Worm (Caenorhabditis elegans) whole organism, young adult: ENCODE results near the gene cyp-31A5.

ENCODE experiments used
- B0019.2 ChIP-seq: fragments of 200-800 bp; sonication (Bioruptor generic); conservative IDR thresholded peaks from 2 replicates; pipeline ENCODE4 v1.3.6; 2022; ENCODE audit warnings: missing genetic modification reagents, missing genetic modification characterization, missing compliant biosample characterization
- B0035.1 ChIP-seq: sonication (generic microtip); optimal IDR thresholded peaks from 2 replicates; lab custom pipeline; 2016; ENCODE audit warnings: missing genetic modification characterization, mild to moderate bottlenecking, missing compliant biosample characterization, missing genotype, missing genetic modification reagents
- C06A6.2 ChIP-seq: fragments of 200-800 bp; sonication (Bioruptor generic); conservative IDR thresholded peaks from 2 replicates; pipeline ENCODE4 v1.3.6; 2022; ENCODE audit warnings: missing genetic modification characterization, missing compliant biosample characterization
- C17E4.6 ChIP-seq: fragments of 200-800 bp; sonication (Bioruptor generic); IDR thresholded peaks from 2 replicates; pipeline ENCODE4 v1.3.6; 2022; ENCODE audit warnings: missing genetic modification reagents, missing genetic modification characterization, missing compliant biosample characterization
- F10E7.11 ChIP-seq: sonication (generic microtip); optimal IDR thresholded peaks from 2 replicates; lab custom pipeline; 2017; ENCODE audit warnings: mild to moderate bottlenecking, missing genetic modification characterization, moderate library complexity, missing compliant biosample characterization
- F22D6.2 ChIP-seq: sonication (generic microtip); optimal IDR thresholded peaks from 2 replicates; lab custom pipeline; 2016; ENCODE audit warnings: mild to moderate bottlenecking, missing genetic modification characterization, missing compliant biosample characterization
- F37B4.10 ChIP-seq: fragments of 200-800 bp; sonication (Bioruptor generic); IDR thresholded peaks from 2 replicates; pipeline ENCODE4 v1.3.6; 2022; ENCODE audit warnings: missing genetic modification characterization, missing compliant biosample characterization
- F52B5.7 ChIP-seq: sonication (generic microtip); optimal IDR thresholded peaks from 2 replicates; lab custom pipeline; 2016; ENCODE audit warnings: mild to moderate bottlenecking, missing genetic modification characterization, missing compliant biosample characterization
- K11D2.4 ChIP-seq: fragments of 200-800 bp; sonication (Bioruptor generic); IDR thresholded peaks from 2 replicates; pipeline ENCODE4 v1.3.6; 2022; ENCODE audit warnings: missing genetic modification reagents, missing genetic modification characterization, missing compliant biosample characterization
- K12H6.12 ChIP-seq: fragments of 200-800 bp; sonication (Bioruptor generic); optimal IDR thresholded peaks from 2 replicates; lab custom pipeline; 2018; ENCODE audit warnings: mild to moderate bottlenecking, missing genetic modification characterization, missing compliant biosample characterization
- Y53F4B.3 ChIP-seq: fragments of 200-800 bp; sonication (Bioruptor generic); IDR thresholded peaks from 2 replicates; pipeline ENCODE4 v1.3.6; 2022; ENCODE audit warnings: missing genetic modification reagents, missing genetic modification characterization, missing compliant biosample characterization
- Y53G8AR.9 ChIP-seq: fragments of 200-800 bp; sonication (Bioruptor generic); conservative IDR thresholded peaks from 2 replicates; pipeline ENCODE4 v1.3.6; 2022; ENCODE audit warnings: missing genetic modification reagents, missing genetic modification characterization, missing compliant biosample characterization
- Y67H2A.10 ChIP-seq: fragments of 200-800 bp; sonication (Bioruptor generic); conservative IDR thresholded peaks from 2 replicates; pipeline ENCODE4 v1.3.6; 2022; ENCODE audit warnings: missing genetic modification reagents, missing genetic modification characterization, missing compliant biosample characterization
- Y79H2A.3 ChIP-seq: fragments of 200-800 bp; sonication (Bioruptor generic); conservative IDR thresholded peaks from 2 replicates; pipeline ENCODE4 v1.3.6; 2022; ENCODE audit warnings: missing genetic modification reagents, missing genetic modification characterization, missing compliant biosample characterization
- aptf-3 ChIP-seq: fragments of 200-800 bp; sonication (Bioruptor generic); IDR thresholded peaks from 2 replicates; pipeline ENCODE4 v1.3.6; 2022; ENCODE audit warnings: missing genetic modification characterization, missing compliant biosample characterization
- athp-1 ChIP-seq: sonication (generic microtip); optimal IDR thresholded peaks from 2 replicates; lab custom pipeline; 2017; ENCODE audit warnings: mild to moderate bottlenecking, missing genetic modification characterization, missing compliant biosample characterization
- cebp-2 ChIP-seq: fragments of 200-800 bp; sonication (Bioruptor generic); IDR thresholded peaks from 2 replicates; pipeline ENCODE4 v1.3.6; 2022; ENCODE audit warnings: missing genetic modification characterization, missing compliant biosample characterization
- ceh-100 ChIP-seq: fragments of 200-800 bp; sonication (Bioruptor generic); IDR thresholded peaks from 2 replicates; pipeline ENCODE4 v1.3.6; 2022; ENCODE audit warnings: missing genetic modification reagents, missing genetic modification characterization, missing compliant biosample characterization
- ceh-27 ChIP-seq: fragments of 200-800 bp; sonication (Bioruptor generic); optimal IDR thresholded peaks from 2 replicates; lab custom pipeline; 2018; ENCODE audit warnings: mild to moderate bottlenecking, missing genetic modification characterization, moderate library complexity, missing compliant biosample characterization
- ceh-40 ChIP-seq: fragments of 200-800 bp; sonication (Bioruptor generic); IDR thresholded peaks from 2 replicates; pipeline ENCODE4 v1.3.6; 2022; ENCODE audit warnings: missing genetic modification characterization, missing compliant biosample characterization
- ceh-91 ChIP-seq: fragments of 200-800 bp; sonication (Bioruptor generic); IDR thresholded peaks from 2 replicates; pipeline ENCODE4 v1.3.6; 2022; ENCODE audit warnings: missing genetic modification reagents, missing genetic modification characterization, missing compliant biosample characterization
- chd-7 ChIP-seq: sonication (generic microtip); optimal IDR thresholded peaks from 2 replicates; lab custom pipeline; 2016; ENCODE audit warnings: mild to moderate bottlenecking, missing genetic modification characterization, moderate library complexity, missing compliant biosample characterization
- die-1 ChIP-seq: sonication (generic microtip); optimal IDR thresholded peaks from 2 replicates; lab custom pipeline; 2016; ENCODE audit warnings: missing genotype, mild to moderate bottlenecking, missing genetic modification characterization, missing compliant biosample characterization
- dpff-1 ChIP-seq: sonication (generic microtip); optimal IDR thresholded peaks from 2 replicates; lab custom pipeline; 2017; ENCODE audit warnings: mild to moderate bottlenecking, missing genetic modification characterization, missing compliant biosample characterization
- dpl-1 ChIP-seq: fragments of 150-350 bp; optimal IDR thresholded peaks from 2 replicates; lab custom pipeline; 2014; ENCODE audit warnings: missing biosample characterization, missing genetic modification reagents, missing genetic modification characterization
- ekl-4 ChIP-seq: fragments of 200-800 bp; sonication (Bioruptor generic); IDR thresholded peaks from 2 replicates; pipeline ENCODE4 v1.3.6; 2022; ENCODE audit warnings: missing genetic modification reagents, missing genetic modification characterization, missing compliant biosample characterization
- ets-4 ChIP-seq: fragments of 200-800 bp; sonication (Bioruptor generic); optimal IDR thresholded peaks from 2 replicates; lab custom pipeline; 2018; ENCODE audit warnings: mild to moderate bottlenecking, missing genetic modification characterization, missing compliant biosample characterization
- him-1 ChIP-seq: sonication (generic microtip); optimal IDR thresholded peaks from 2 replicates; lab custom pipeline; 2016; ENCODE audit warnings: missing genotype, missing genetic modification reagents, missing genetic modification characterization, missing compliant biosample characterization
- hlh-12 ChIP-seq: sonication (generic microtip); optimal IDR thresholded peaks from 2 replicates; lab custom pipeline; 2016; ENCODE audit warnings: missing genetic modification characterization, missing compliant biosample characterization
- lag-1 ChIP-seq: fragments of 200-800 bp; sonication (Bioruptor generic); IDR thresholded peaks from 2 replicates; pipeline ENCODE4 v1.3.6; 2022; ENCODE audit warnings: missing genetic modification reagents, missing genetic modification characterization, missing compliant biosample characterization
- lin-40 ChIP-seq: sonication (generic microtip); optimal IDR thresholded peaks from 2 replicates; lab custom pipeline; 2016; ENCODE audit warnings: missing genetic modification characterization, mild to moderate bottlenecking, missing compliant biosample characterization, missing genotype, missing genetic modification reagents
- lsl-1 ChIP-seq: fragments of 200-800 bp; sonication (Bioruptor generic); optimal IDR thresholded peaks from 2 replicates; lab custom pipeline; 2018; ENCODE audit warnings: mild to moderate bottlenecking, missing genetic modification characterization, moderate library complexity, missing compliant biosample characterization
- madf-3 ChIP-seq: fragments of 200-800 bp; sonication (Bioruptor generic); IDR thresholded peaks from 2 replicates; pipeline ENCODE4 v1.3.6; 2022; ENCODE audit warnings: missing genetic modification reagents, missing genetic modification characterization, missing compliant biosample characterization
- madf-8 ChIP-seq: fragments of 200-800 bp; sonication (Bioruptor generic); conservative IDR thresholded peaks from 2 replicates; pipeline ENCODE4 v1.3.6; 2022; ENCODE audit warnings: missing genetic modification reagents, missing genetic modification characterization, missing compliant biosample characterization
- mcd-1 ChIP-seq: fragments of 200-800 bp; sonication (Bioruptor generic); IDR thresholded peaks from 2 replicates; pipeline ENCODE4 v1.3.6; 2022; ENCODE audit warnings: missing genetic modification reagents, missing genetic modification characterization, missing compliant biosample characterization
- mel-28 ChIP-seq: sonication (generic microtip); optimal IDR thresholded peaks from 2 replicates; lab custom pipeline; 2016; ENCODE audit warnings: borderline replicate concordance, mild to moderate bottlenecking, missing genetic modification characterization, missing compliant biosample characterization
- mes-4 ChIP-seq: sonication (generic microtip); optimal IDR thresholded peaks from 2 replicates; lab custom pipeline; 2016; ENCODE audit warnings: missing genotype, missing genetic modification characterization, missing compliant biosample characterization
- nfya-2 ChIP-seq: fragments of 200-800 bp; sonication (Bioruptor generic); IDR thresholded peaks from 2 replicates; pipeline ENCODE4 v1.3.6; 2022; ENCODE audit warnings: missing genetic modification reagents, missing genetic modification characterization, missing compliant biosample characterization
- nhr-179 ChIP-seq: sonication (generic microtip); optimal IDR thresholded peaks from 2 replicates; lab custom pipeline; 2016; ENCODE audit warnings: mild to moderate bottlenecking, missing genetic modification characterization, missing compliant biosample characterization
- nhr-80 ChIP-seq: sonication (generic microtip); optimal IDR thresholded peaks from 2 replicates; lab custom pipeline; 2016; ENCODE audit warnings: missing genetic modification characterization, missing compliant biosample characterization
- pbrm-1 ChIP-seq: fragments of 200-800 bp; sonication (Bioruptor generic); IDR thresholded peaks from 2 replicates; pipeline ENCODE4 v1.3.6; 2022; ENCODE audit warnings: missing genetic modification reagents, missing genetic modification characterization, missing compliant biosample characterization
- sea-2 ChIP-seq: fragments of 200-800 bp; sonication (Bioruptor generic); IDR thresholded peaks from 2 replicates; pipeline ENCODE4 v1.3.6; 2022; ENCODE audit warnings: missing genetic modification characterization, missing compliant biosample characterization
- snpc-1.1 ChIP-seq: sonication (generic microtip); optimal IDR thresholded peaks from 2 replicates; lab custom pipeline; 2017; ENCODE audit warnings: missing genetic modification characterization, mild to moderate bottlenecking, missing compliant biosample characterization, antibody characterized with exemption, moderate library complexity, missing genotype, missing genetic modification reagents; ENCODE audit not compliant: insufficient read depth
- snpc-3.4 ChIP-seq: sonication (generic microtip); optimal IDR thresholded peaks from 2 replicates; lab custom pipeline; 2017; ENCODE audit warnings: missing genetic modification characterization, mild to moderate bottlenecking, missing compliant biosample characterization, antibody characterized with exemption, moderate library complexity, missing genotype, missing genetic modification reagents
- somi-1 ChIP-seq: fragments of 200-800 bp; sonication (Bioruptor generic); optimal IDR thresholded peaks from 2 replicates; lab custom pipeline; 2018; ENCODE audit warnings: mild to moderate bottlenecking, missing genetic modification characterization, missing compliant biosample characterization
- tbp1 ChIP-seq: fragments of 200-800 bp; sonication (Bioruptor generic); optimal IDR thresholded peaks from 2 replicates; lab custom pipeline; 2018; ENCODE audit warnings: mild to moderate bottlenecking, missing genetic modification characterization, missing compliant biosample characterization
- tlf-1 ChIP-seq: fragments of 200-800 bp; sonication (Bioruptor generic); optimal IDR thresholded peaks from 2 replicates; lab custom pipeline; 2018; ENCODE audit warnings: mild to moderate bottlenecking, missing genetic modification characterization, missing compliant biosample characterization
- unc-130 ChIP-seq: sonication (generic microtip); optimal IDR thresholded peaks from 2 replicates; lab custom pipeline; 2016; ENCODE audit warnings: missing genetic modification reagents, missing genetic modification characterization, missing compliant biosample characterization
- unc-62 ChIP-seq: fragments of 150-350 bp; optimal IDR thresholded peaks from 2 replicates; lab custom pipeline; 2014; ENCODE audit warnings: missing biosample characterization, missing genetic modification reagents, missing genetic modification characterization
- zfh-2 ChIP-seq: fragments of 200-800 bp; sonication (Bioruptor generic); conservative IDR thresholded peaks from 2 replicates; pipeline ENCODE4 v1.3.6; 2022; ENCODE audit warnings: missing genetic modification reagents, missing genetic modification characterization, missing compliant biosample characterization

The cyp-31A5 gene

DNA sequence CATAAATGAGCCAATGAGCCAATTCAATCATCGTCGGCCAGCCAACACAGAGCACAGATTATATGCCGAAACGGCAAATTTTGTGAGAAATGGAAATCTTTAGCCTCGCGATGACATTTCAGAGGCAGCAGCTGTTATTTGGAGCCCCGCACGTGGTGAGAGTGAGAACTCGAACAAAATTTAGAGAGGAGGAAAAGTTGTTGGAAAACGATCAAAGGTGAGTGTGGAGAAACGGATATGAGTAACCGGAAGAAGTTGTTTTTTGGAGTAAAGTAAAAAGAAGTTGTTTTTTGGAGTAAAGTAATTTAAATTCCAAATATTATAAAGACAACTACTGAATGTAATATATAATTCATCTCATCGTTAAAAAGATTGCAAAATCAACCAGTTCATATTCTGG, 2.4 kb upstream of the cyp-31A5 start, which contains the start of gene Y62E10A.13 (continued):
- TF ChIP-seq Y67H2A.10 (GFP tag; lab: Robert Waterston, UW) (no peak), B0019.2 (GFP tag; lab: Robert Waterston, UW) (no peak), die-1 (tag; lab: Kevin White, UChicago) (no peak), F10E7.11 (tag; lab: Kevin White, UChicago) (peak; percentile 53), mes-4 (tag; lab: Kevin White, UChicago) (no peak), ekl-4 (GFP tag; lab: Robert Waterston, UW) (no peak), tbp1 (no peak), sea-2 (GFP tag; lab: Robert Waterston, UW) (no peak), lin-40 (tag; lab: Kevin White, UChicago) (no peak), snpc-3.4 (tag; lab: Kevin White, UChicago) (peak; percentile 24), lsl-1 (GFP tag; lab: Kevin White, UChicago) (peak; percentile 28), mel-28 (tag; lab: Kevin White, UChicago) (no peak), hlh-12 (tag; lab: Kevin White, UChicago) (no peak), chd-7 (peak; percentile 50), ceh-100 (no peak), unc-130 (GFP tag; lab: Kevin White, UChicago) (peak; percentile 49), nhr-179 (no peak), athp-1 (tag; lab: Kevin White, UChicago) (no peak), madf-8 (GFP tag; lab: Robert Waterston, UW) (no peak), cebp-2 (peak; percentile 84; the same call in 1 of the 2 replicates), Y79H2A.3 (no peak), snpc-1.1 (peak; percentile 14), ets-4 (GFP tag; lab: Kevin White, UChicago) (no peak), madf-3 (GFP tag; lab: Robert Waterston, UW) (0 out of 2 replicates have a peak, but pooled peaks have one; percentile 7), K12H6.12 (no peak), pbrm-1 (no peak), nhr-80 (tag; lab: Kevin White, UChicago) (no peak), F22D6.2 (tag; lab: Kevin White, UChicago) (no peak), Y53F4B.3 (GFP tag; lab: Robert Waterston, UW) (no peak), tlf-1 (GFP tag; lab: Kevin White, UChicago) (peak; percentile 42), C17E4.6 (no peak), dpl-1 (GFP tag; lab: Kevin White, UChicago) (no peak), F52B5.7 (tag; lab: Kevin White, UChicago) (no peak), Y53G8AR.9 (GFP tag; lab: Robert Waterston, UW) (peak; percentile 43; the same call in 1 of the 2 replicates), B0035.1 (no peak), somi-1 (GFP tag; lab: Kevin White, UChicago) (no peak), unc-62 (GFP tag; lab: Kevin White, UChicago) (no peak), F37B4.10 (GFP tag; lab: Robert Waterston, UW) (no peak), nfya-2 (GFP tag; lab: Robert Waterston, UW) (no peak), C06A6.2 (GFP tag; lab: Robert Waterston, UW) (no peak), lag-1 (GFP tag; lab: Robert Waterston, UW) (no peak), zfh-2 (GFP tag; lab: Robert Waterston, UW) (no peak), K11D2.4 (GFP tag; lab: Robert Waterston, UW) (no peak), ceh-40 (GFP tag; lab: Robert Waterston, UW) (no peak), mcd-1 (GFP tag; lab: Robert Waterston, UW) (no peak), dpff-1 (tag; lab: Kevin White, UChicago) (peak; percentile 25), aptf-3 (GFP tag; lab: Robert Waterston, UW) (no peak), him-1 (tag; lab: Kevin White, UChicago) (no peak), ceh-27 (no peak), ceh-91 (no peak)
